Fruit fly (Drosophila melanogaster) whole organism, embryonic: Measurements from ENCODE around the gene CAH7.

Experiments used
- Abd-B ChIP-seq: fragments of 200-800 bp; sonication (Bioruptor generic); optimal IDR thresholded peaks from 2 replicates; lab custom pipeline; 2018; ENCODE audit warnings: missing biosample characterization, mild to moderate bottlenecking, missing genetic modification characterization, moderate library complexity
- Ada2b ChIP-seq: fragments of 200-800 bp; sonication (Bioruptor generic); IDR thresholded peaks from 2 replicates; pipeline ENCODE4 v1.3.6; 2022; ENCODE audit warnings: missing biosample characterization, missing genetic modification characterization
- Bdp1 ChIP-seq: fragments of 200-800 bp; sonication (Bioruptor generic); optimal IDR thresholded peaks from 3 replicates; lab custom pipeline; 2016; ENCODE audit warnings: missing biosample characterization, missing genetic modification characterization
- CG1024 ChIP-seq: fragments of 200-800 bp; sonication (Bioruptor generic); IDR thresholded peaks from 2 replicates; pipeline ENCODE4 v1.3.6; 2022; ENCODE audit warnings: missing biosample characterization, missing genetic modification characterization
- CG10431 ChIP-seq: fragments of 200-800 bp; sonication (Bioruptor generic); optimal IDR thresholded peaks from 3 replicates; lab custom pipeline; 2018; ENCODE audit warnings: missing biosample characterization, mild to moderate bottlenecking, missing genetic modification characterization
- CG10959 ChIP-seq: fragments of 200-800 bp; sonication (Bioruptor generic); IDR thresholded peaks from 2 replicates; pipeline ENCODE4 v1.3.6; 2022; ENCODE audit warnings: missing biosample characterization, missing genetic modification characterization
- CG12236 ChIP-seq: fragments of 200-800 bp; sonication (Bioruptor generic); optimal IDR thresholded peaks from 2 replicates; lab custom pipeline; 2016; ENCODE audit warnings: missing biosample characterization, missing genetic modification characterization
- CG15073 ChIP-seq: fragments of 200-800 bp; sonication (Bioruptor generic); optimal IDR thresholded peaks from 2 replicates; lab custom pipeline; 2016; ENCODE audit warnings: missing biosample characterization, missing genetic modification characterization
- CG1602 ChIP-seq: fragments of 200-800 bp; sonication (Bioruptor generic); optimal IDR thresholded peaks from 3 replicates; lab custom pipeline; 2016; ENCODE audit warnings: missing biosample characterization, missing genetic modification characterization
- CG16779 ChIP-seq: fragments of 200-800 bp; sonication (Bioruptor generic); IDR thresholded peaks from 2 replicates; pipeline ENCODE4 v1.3.6; 2022; ENCODE audit warnings: missing biosample characterization, missing genetic modification characterization
- CG17359 ChIP-seq: fragments of 200-800 bp; sonication (Bioruptor generic); optimal IDR thresholded peaks from 3 replicates; lab custom pipeline; 2018; ENCODE audit warnings: missing biosample characterization, mild to moderate bottlenecking, missing genetic modification characterization, moderate library complexity
- CG2678 ChIP-seq: fragments of 200-800 bp; sonication (Bioruptor generic); optimal IDR thresholded peaks from 3 replicates; lab custom pipeline; 2019; ENCODE audit warnings: missing biosample characterization, mild to moderate bottlenecking, missing genetic modification characterization, moderate library complexity
- CG3163 ChIP-seq: fragments of 200-800 bp; sonication (Bioruptor generic); optimal IDR thresholded peaks from 3 replicates; lab custom pipeline; 2016; ENCODE audit warnings: missing biosample characterization, missing genetic modification characterization
- CG3407 ChIP-seq: fragments of 200-800 bp; sonication (Bioruptor generic); optimal IDR thresholded peaks from 2 replicates; lab custom pipeline; 2018; ENCODE audit warnings: missing biosample characterization, mild to moderate bottlenecking, missing genetic modification characterization
- CG4424 ChIP-seq: fragments of 200-800 bp; sonication (Bioruptor generic); optimal IDR thresholded peaks from 3 replicates; lab custom pipeline; 2016; ENCODE audit warnings: missing biosample characterization, missing genetic modification characterization
- CG5180 ChIP-seq: fragments of 200-800 bp; sonication (Bioruptor generic); optimal IDR thresholded peaks from 3 replicates; lab custom pipeline; 2017; ENCODE audit warnings: missing biosample characterization, missing genetic modification characterization, mild to moderate bottlenecking, moderate library complexity, missing genetic modification reagents
- CG5245 ChIP-seq: fragments of 200-800 bp; sonication (Bioruptor generic); optimal IDR thresholded peaks from 3 replicates; lab custom pipeline; 2016; ENCODE audit warnings: missing biosample characterization, missing genetic modification characterization
- CG7839 ChIP-seq: fragments of 200-800 bp; sonication (Bioruptor generic); optimal IDR thresholded peaks from 3 replicates; lab custom pipeline; 2018; ENCODE audit warnings: missing biosample characterization, mild to moderate bottlenecking, missing genetic modification characterization, moderate library complexity
- CG9437 ChIP-seq: fragments of 200-800 bp; sonication (Bioruptor generic); optimal IDR thresholded peaks from 2 replicates; lab custom pipeline; 2018; ENCODE audit warnings: missing biosample characterization, mild to moderate bottlenecking, missing genetic modification characterization
- Dfd ChIP-seq, 2 experiments: fragments of >200 bp; optimal IDR thresholded peaks; 2 replicates each; lab custom pipeline; 2017; ENCODE audit warnings: missing biosample characterization in 2 of 2, missing genetic modification characterization in 2 of 2
- Fer3 ChIP-seq: fragments of 200-800 bp; sonication (Bioruptor generic); optimal IDR thresholded peaks from 2 replicates; lab custom pipeline; 2018; ENCODE audit warnings: missing biosample characterization, mild to moderate bottlenecking, missing genetic modification characterization, moderate library complexity
- H15 ChIP-seq: fragments of 200-800 bp; sonication (Bioruptor generic); IDR thresholded peaks from 3 replicates; pipeline ENCODE4 v1.3.6; 2022; ENCODE audit warnings: missing biosample characterization, missing genetic modification characterization
- H2.0 ChIP-seq: fragments of 200-800 bp; sonication (Bioruptor generic); IDR thresholded peaks from 2 replicates; pipeline ENCODE4 v1.3.6; 2022; ENCODE audit warnings: missing biosample characterization, missing genetic modification characterization
- HLH4C ChIP-seq: fragments of 200-800 bp; sonication (Bioruptor generic); IDR thresholded peaks from 3 replicates; pipeline ENCODE4 v1.3.6; 2022; ENCODE audit warnings: missing biosample characterization, missing genetic modification characterization; ENCODE audit not compliant: partially characterized antibody
- HLHmδ ChIP-seq: fragments of 200-800 bp; sonication (Bioruptor generic); optimal IDR thresholded peaks from 2 replicates; lab custom pipeline; 2018; ENCODE audit warnings: missing biosample characterization, mild to moderate bottlenecking, missing genetic modification characterization, moderate library complexity
- Kr ChIP-seq: fragments of 200-800 bp; sonication (Bioruptor generic); optimal IDR thresholded peaks from 2 replicates; lab custom pipeline; 2017; ENCODE audit warnings: missing biosample characterization, mild to moderate bottlenecking, missing genetic modification characterization
- NC2β ChIP-seq: fragments of 200-800 bp; sonication (Bioruptor generic); optimal IDR thresholded peaks from 2 replicates; lab custom pipeline; 2016; ENCODE audit warnings: missing biosample characterization, missing genetic modification characterization
- Nf-YB ChIP-seq: fragments of 200-800 bp; sonication (Bioruptor generic); optimal IDR thresholded peaks from 3 replicates; lab custom pipeline; 2019; ENCODE audit warnings: missing biosample characterization, mild to moderate bottlenecking, missing genetic modification characterization, moderate library complexity
- PHDP ChIP-seq: fragments of 200-800 bp; sonication (Bioruptor generic); optimal IDR thresholded peaks from 3 replicates; lab custom pipeline; 2018; ENCODE audit warnings: missing biosample characterization, mild to moderate bottlenecking, missing genetic modification characterization, moderate library complexity
- Rfx ChIP-seq: fragments of 200-800 bp; sonication (Bioruptor generic); IDR thresholded peaks from 2 replicates; pipeline ENCODE4 v1.3.6; 2022; ENCODE audit warnings: missing biosample characterization, missing genetic modification characterization
- Spps ChIP-seq: fragments of 200-800 bp; sonication (Bioruptor generic); optimal IDR thresholded peaks from 2 replicates; lab custom pipeline; 2018; ENCODE audit warnings: missing biosample characterization, mild to moderate bottlenecking, missing genetic modification characterization
- al ChIP-seq: fragments of 200-800 bp; sonication (Bioruptor generic); IDR thresholded peaks from 2 replicates; pipeline ENCODE4 v1.3.6; 2022; ENCODE audit warnings: missing biosample characterization, missing genetic modification characterization
- amos ChIP-seq: fragments of 200-800 bp; sonication (Bioruptor generic); IDR thresholded peaks from 2 replicates; pipeline ENCODE4 v1.3.6; 2022; ENCODE audit warnings: missing biosample characterization, missing genetic modification characterization; ENCODE audit not compliant: partially characterized antibody
- az2 ChIP-seq: fragments of 200-800 bp; sonication (Bioruptor generic); optimal IDR thresholded peaks from 3 replicates; lab custom pipeline; 2016; ENCODE audit warnings: missing biosample characterization, missing genetic modification characterization
- bowl ChIP-seq: fragments of 200-800 bp; sonication (Bioruptor generic); IDR thresholded peaks from 2 replicates; pipeline ENCODE4 v1.3.6; 2022; ENCODE audit warnings: missing biosample characterization, missing genetic modification characterization
- cas ChIP-seq: fragments of 200-800 bp; sonication (Bioruptor generic); IDR thresholded peaks from 2 replicates; pipeline ENCODE4 v1.3.6; 2022; ENCODE audit warnings: missing biosample characterization, missing genetic modification characterization
- caup ChIP-seq: fragments of 200-800 bp; sonication (Bioruptor generic); optimal IDR thresholded peaks from 3 replicates; lab custom pipeline; 2017; ENCODE audit warnings: missing biosample characterization, mild to moderate bottlenecking, missing genetic modification characterization, moderate library complexity; ENCODE audit not compliant: severe bottlenecking
- ewg ChIP-seq: fragments of 200-800 bp; sonication (Bioruptor generic); optimal IDR thresholded peaks from 3 replicates; lab custom pipeline; 2017; ENCODE audit warnings: mild to moderate bottlenecking, missing biosample characterization, missing genetic modification reagents, missing genetic modification characterization
- fd102C ChIP-seq: fragments of 200-800 bp; sonication (Bioruptor generic); optimal IDR thresholded peaks from 2 replicates; lab custom pipeline; 2018; ENCODE audit warnings: missing biosample characterization, mild to moderate bottlenecking, missing genetic modification characterization, moderate library complexity
- grau ChIP-seq: fragments of 200-800 bp; optimal IDR thresholded peaks from 3 replicates; lab custom pipeline; 2019; ENCODE audit warnings: missing biosample characterization, mild to moderate bottlenecking, missing genetic modification characterization, moderate library complexity
- hkb ChIP-seq, 2 experiments: fragments of 200-800 bp in 1 of 2; fragments of >200 bp in 1 of 2; sonication (Bioruptor generic) in 1 of 2; IDR thresholded peaks in 1 of 2; optimal IDR thresholded peaks in 1 of 2; 2 replicates each; pipeline versions ENCODE4 v1.3.6 to Lab custom; 2017 to 2022; ENCODE audit warnings: missing biosample characterization in 1 of 2, missing genetic modification characterization in 1 of 2
- jumu ChIP-seq: fragments of 200-800 bp; sonication (Bioruptor generic); optimal IDR thresholded peaks from 3 replicates; lab custom pipeline; 2016; ENCODE audit warnings: missing biosample characterization, missing genetic modification characterization
- lola ChIP-seq, 3 experiments: fragments of >200 bp in 2 of 3; fragments of 200-800 bp in 1 of 3; sonication (Bioruptor generic) in 1 of 3; optimal IDR thresholded peaks; 2 replicates each; lab custom pipeline; 2017 to 2019; ENCODE audit warnings: missing biosample characterization in 3 of 3, missing genetic modification characterization in 3 of 3, mild to moderate bottlenecking in 1 of 3, moderate library complexity in 1 of 3
- nom ChIP-seq: fragments of 200-800 bp; sonication (Bioruptor generic); optimal IDR thresholded peaks from 2 replicates; lab custom pipeline; 2017; ENCODE audit warnings: missing biosample characterization, missing genetic modification characterization, mild to moderate bottlenecking, moderate library complexity, missing genetic modification reagents
- sc ChIP-seq, 3 experiments: fragments of >200 bp in 2 of 3; fragments of 200-800 bp in 1 of 3; sonication (Bioruptor generic) in 1 of 3; optimal IDR thresholded peaks; 2 replicates in 2 of 3; 3 replicates in 1 of 3; lab custom pipeline; 2017; ENCODE audit warnings: mild to moderate bottlenecking in 1 of 3, missing biosample characterization in 1 of 3, missing genetic modification characterization in 1 of 3, missing genetic modification reagents in 1 of 3
- sens-2 ChIP-seq: fragments of 200-800 bp; sonication (Bioruptor generic); IDR thresholded peaks from 2 replicates; pipeline ENCODE4 v1.3.6; 2022; ENCODE audit warnings: missing biosample characterization, missing genetic modification characterization
- slbo ChIP-seq: fragments of 200-800 bp; sonication (Bioruptor generic); IDR thresholded peaks from 2 replicates; pipeline ENCODE4 v1.3.6; 2022; ENCODE audit warnings: missing biosample characterization, missing genetic modification characterization
- tna ChIP-seq: fragments of 200-800 bp; sonication (Bioruptor generic); IDR thresholded peaks from 2 replicates; pipeline ENCODE4 v1.3.6; 2022; ENCODE audit warnings: missing biosample characterization, missing genetic modification characterization; ENCODE audit not compliant: partially characterized antibody
- usp ChIP-seq: fragments of >200 bp; optimal IDR thresholded peaks from 2 replicates; lab custom pipeline; 2017; ENCODE audit warnings: missing biosample characterization, missing genetic modification characterization

The CAH7 gene

dm6 chr3R:10109212-10109880 lies 2.7 kb upstream of the CAH7 start (continued):
- no peak for TF ChIP-seq H15 (GFP tag; lab: Robert Waterston, UW)
- TF ChIP-seq lola (GFP tag; optimal IDR thresholded peaks at IDR 0.05; lab: Kevin White, UChicago), result no peak
- TF ChIP-seq CG1024 (GFP tag; lab: Robert Waterston, UW), result no peak
- TF ChIP-seq Rfx, result peak; percentile 52; the same call in 1 of the 2 replicates
- no peak for TF ChIP-seq CG17359 (tag; lab: Kevin White, UChicago)
- no peak for TF ChIP-seq CG5245 (GFP tag; lab: Kevin White, UChicago)
- TF ChIP-seq CG5180 (GFP tag; lab: Kevin White, UChicago), result no peak
- TF ChIP-seq Ada2b (GFP tag; lab: Robert Waterston, UW), result 0 out of 2 replicates have a peak, but pooled peaks have one; percentile 5
- TF ChIP-seq usp (GFP tag; lab: Kevin White, UChicago), result no peak
- peak; percentile 14 for TF ChIP-seq CG2678 (tag; lab: Kevin White, UChicago)
- no peak for TF ChIP-seq CG7839
- no peak for TF ChIP-seq Abd-B
- no peak for TF ChIP-seq PHDP (tag; lab: Kevin White, UChicago)
- no peak for TF ChIP-seq slbo (GFP tag; lab: Robert Waterston, UW)
- no peak for TF ChIP-seq sc (optimal IDR thresholded peaks at IDR 0.05; lab: Kevin White, UChicago)
- no peak for TF ChIP-seq sc (GFP tag; optimal IDR thresholded peaks at IDR 0.05; lab: Kevin White, UChicago)
- TF ChIP-seq CG16779 (GFP tag; lab: Robert Waterston, UW), result no peak
- TF ChIP-seq Nf-YB (GFP tag; lab: Kevin White, UChicago), result no peak
- no peak for TF ChIP-seq az2
- no peak for TF ChIP-seq Spps
- TF ChIP-seq caup, result no peak
- TF ChIP-seq Bdp1 (GFP tag; lab: Kevin White, UChicago), result no peak
- peak; percentile 19; the same call in 1 of the 2 replicates for TF ChIP-seq amos (GFP tag; lab: Robert Waterston, UW)
- TF ChIP-seq tna (GFP tag; lab: Robert Waterston, UW), result no peak
- no peak for TF ChIP-seq CG12236 (GFP tag; lab: Kevin White, UChicago)
- no peak for TF ChIP-seq cas
- TF ChIP-seq CG3163 (GFP tag; lab: Kevin White, UChicago), result no peak
- TF ChIP-seq jumu, result no peak
- no peak for TF ChIP-seq Dfd (GFP tag; optimal IDR thresholded peaks at IDR 0.05; lab: Kevin White, UChicago)
- TF ChIP-seq Fer3, result no peak
- TF ChIP-seq CG4424 (GFP tag; lab: Kevin White, UChicago), result no peak
- no peak for TF ChIP-seq sens-2
- TF ChIP-seq Kr (GFP tag; lab: Kevin White, UChicago), result no peak
- no peak for TF ChIP-seq hkb (optimal IDR thresholded peaks at IDR 0.05; lab: Kevin White, UChicago)
- no peak for TF ChIP-seq hkb (GFP tag; IDR thresholded peaks at IDR 0.05; lab: Robert Waterston, UW)
- no peak for TF ChIP-seq CG1602 (GFP tag; lab: Kevin White, UChicago)
- no peak for TF ChIP-seq CG10959
- TF ChIP-seq nom (GFP tag; lab: Kevin White, UChicago), result peak; percentile 57
- TF ChIP-seq bowl (GFP tag; lab: Robert Waterston, UW), result no peak
- TF ChIP-seq CG10431 (GFP tag; lab: Kevin White, UChicago), result no peak
- TF ChIP-seq CG9437 (GFP tag; lab: Kevin White, UChicago), result no peak
- no peak for TF ChIP-seq grau (tag; lab: Kevin White, UChicago)
- TF ChIP-seq CG15073 (GFP tag; lab: Kevin White, UChicago), result no peak
- TF ChIP-seq NC2β (GFP tag; lab: Kevin White, UChicago), result no peak
- no peak for TF ChIP-seq CG3407 (GFP tag; lab: Kevin White, UChicago)
- TF ChIP-seq fd102C (GFP tag; lab: Kevin White, UChicago), result no peak
- no peak for TF ChIP-seq HLH4C (GFP tag; lab: Robert Waterston, UW)
- TF ChIP-seq H2.0 (GFP tag; lab: Robert Waterston, UW), result no peak
- TF ChIP-seq HLHmδ (GFP tag; lab: Kevin White, UChicago), result peak; percentile 0
- no peak for TF ChIP-seq ewg (GFP tag; lab: Kevin White, UChicago)
- no peak for TF ChIP-seq al
